Worm (Caenorhabditis elegans) whole organism, young adult: Measurements from ENCODE around the gene F15H10.10.

Experiments
- D2030.7 ChIP-seq: fragments of 200-800 bp; sonication (Bioruptor generic); IDR thresholded peaks from 2 replicates; pipeline ENCODE4 v1.3.6; 2022; ENCODE audit warnings: missing genetic modification reagents, missing genetic modification characterization, missing compliant biosample characterization
- F23B12.7 ChIP-seq: sonication (generic microtip); optimal IDR thresholded peaks from 2 replicates; lab custom pipeline; 2017; ENCODE audit warnings: missing genetic modification characterization, mild to moderate bottlenecking, missing compliant biosample characterization, antibody characterized with exemption, moderate library complexity; ENCODE audit not compliant: insufficient read depth
- ama-1 ChIP-seq, 3 experiments: fragments of 150-350 bp in 1 of 3; sonication (generic microtip) in 2 of 3; optimal IDR thresholded peaks; 2 replicates each; lab custom pipeline; 2014 to 2018; ENCODE audit warnings: missing biosample characterization in 2 of 3, missing genetic modification characterization in 2 of 3, missing genetic modification reagents in 2 of 3
- bed-1 ChIP-seq: fragments of 200-800 bp; sonication (Bioruptor generic); IDR thresholded peaks from 2 replicates; pipeline ENCODE4 v1.3.6; 2022; ENCODE audit warnings: missing genetic modification reagents, missing genetic modification characterization, missing compliant biosample characterization
- him-1 ChIP-seq: sonication (generic microtip); optimal IDR thresholded peaks from 2 replicates; lab custom pipeline; 2016; ENCODE audit warnings: missing genotype, missing genetic modification reagents, missing genetic modification characterization, missing compliant biosample characterization
- hmg-20 ChIP-seq: fragments of 200-800 bp; sonication (Bioruptor generic); IDR thresholded peaks from 2 replicates; pipeline ENCODE4 v1.3.6; 2022; ENCODE audit warnings: missing genetic modification reagents, missing genetic modification characterization, missing compliant biosample characterization
- hsf-1 ChIP-seq: fragments of 200-800 bp; sonication (Bioruptor generic); IDR thresholded peaks from 2 replicates; pipeline ENCODE4 v1.3.6; 2022; ENCODE audit warnings: missing genetic modification reagents, missing genetic modification characterization, missing compliant biosample characterization
- mxl-1 ChIP-seq: sonication (generic microtip); optimal IDR thresholded peaks from 2 replicates; lab custom pipeline; 2016; ENCODE audit warnings: missing genetic modification characterization, missing compliant biosample characterization
- sdz-38 ChIP-seq: sonication (generic microtip); optimal IDR thresholded peaks from 2 replicates; lab custom pipeline; 2016; ENCODE audit warnings: missing genotype, missing genetic modification characterization, missing compliant biosample characterization
- snpc-4 ChIP-seq, 5 experiments: fragments of 150-350 bp in 1 of 5; sonication (generic microtip) in 4 of 5; optimal IDR thresholded peaks; 2 replicates each; lab custom pipeline; 2014 to 2018; ENCODE audit warnings: missing genetic modification characterization in 5 of 5, missing biosample characterization in 3 of 5, antibody characterized with exemption in 2 of 5, mild to moderate bottlenecking in 2 of 5, missing compliant biosample characterization in 2 of 5, missing genotype in 2 of 5, moderate library complexity in 2 of 5, missing genetic modification reagents in 1 of 5
- unc-62 ChIP-seq: fragments of 150-350 bp; optimal IDR thresholded peaks from 2 replicates; lab custom pipeline; 2014; ENCODE audit warnings: missing biosample characterization, missing genetic modification reagents, missing genetic modification characterization

ce11 chrV:10440723-10441122 lies 23.9 kb upstream of the F15H10.10 start, which contains the start of gene snf-10:
- TF ChIP-seq snpc-4 (GFP tag; optimal IDR thresholded peaks at IDR 0.05; lab: Kevin White, UChicago) (no peak), snpc-4 (tag; optimal IDR thresholded peaks at IDR 0.05; lab: Kevin White, UChicago) (no peak), him-1 (tag; lab: Kevin White, UChicago) (no peak), hsf-1 (GFP tag; lab: Robert Waterston, UW) (no peak), D2030.7 (GFP tag; lab: Robert Waterston, UW) (no peak), F23B12.7 (tag; lab: Kevin White, UChicago) (no peak), mxl-1 (tag; lab: Kevin White, UChicago) (no peak), sdz-38 (no peak), ama-1 (optimal IDR thresholded peaks at IDR 0.05; lab: Kevin White, UChicago) (no peak), ama-1 (GFP tag; optimal IDR thresholded peaks at IDR 0.05; lab: Kevin White, UChicago) (no peak), unc-62 (no peak), bed-1 (GFP tag; lab: Robert Waterston, UW) (no peak), hmg-20 (GFP tag; lab: Robert Waterston, UW) (no peak)
